Fruit fly (Drosophila melanogaster) whole organism, embryonic: ENCODE results near the gene CG16758.

Source experiments
- ATbp ChIP-seq: fragments of 200-800 bp; sonication (Bioruptor generic); optimal IDR thresholded peaks from 2 replicates; lab custom pipeline; 2017; ENCODE audit warnings: missing biosample characterization, mild to moderate bottlenecking, missing genetic modification characterization, missing genetic modification reagents
- Aef1 ChIP-seq: fragments of 200-800 bp; sonication (Bioruptor generic); IDR thresholded peaks from 3 replicates; pipeline ENCODE4 v1.3.6; 2022; ENCODE audit warnings: missing biosample characterization, missing genetic modification characterization
- CG11247 ChIP-seq: fragments of 200-800 bp; sonication (Bioruptor generic); IDR thresholded peaks from 2 replicates; pipeline ENCODE4 v1.3.6; 2022; ENCODE audit warnings: missing biosample characterization, missing genetic modification characterization
- CG12769 ChIP-seq: fragments of 200-800 bp; sonication (Bioruptor generic); optimal IDR thresholded peaks from 2 replicates; lab custom pipeline; 2019; ENCODE audit warnings: missing biosample characterization, mild to moderate bottlenecking, missing genetic modification characterization, moderate library complexity
- CG13296 ChIP-seq: fragments of 200-800 bp; sonication (Bioruptor generic); optimal IDR thresholded peaks from 3 replicates; lab custom pipeline; 2018; ENCODE audit warnings: missing biosample characterization, mild to moderate bottlenecking, missing genetic modification characterization
- CG13424 ChIP-seq: fragments of 200-800 bp; sonication (Bioruptor generic); optimal IDR thresholded peaks from 2 replicates; lab custom pipeline; 2019; ENCODE audit warnings: missing biosample characterization, mild to moderate bottlenecking, missing genetic modification characterization, moderate library complexity
- CG14860 ChIP-seq: fragments of 200-800 bp; sonication (Bioruptor generic); IDR thresholded peaks from 3 replicates; pipeline ENCODE4 v1.3.6; 2022; ENCODE audit warnings: missing biosample characterization, missing genetic modification characterization; ENCODE audit not compliant: partially characterized antibody
- CG15269 ChIP-seq: fragments of 200-800 bp; sonication (Bioruptor generic); optimal IDR thresholded peaks from 2 replicates; lab custom pipeline; 2018; ENCODE audit warnings: missing biosample characterization, mild to moderate bottlenecking, missing genetic modification characterization, moderate library complexity
- CG15514 ChIP-seq: fragments of 200-800 bp; sonication (Bioruptor generic); optimal IDR thresholded peaks from 3 replicates; lab custom pipeline; 2017; ENCODE audit warnings: missing biosample characterization, missing genetic modification characterization, mild to moderate bottlenecking, moderate library complexity, missing genetic modification reagents
- CG17829 ChIP-seq: fragments of 200-800 bp; optimal IDR thresholded peaks from 2 replicates; lab custom pipeline; 2019; ENCODE audit warnings: missing biosample characterization, mild to moderate bottlenecking, missing genetic modification characterization, moderate library complexity
- CG17912 ChIP-seq: fragments of 200-800 bp; sonication (Bioruptor generic); optimal IDR thresholded peaks from 2 replicates; lab custom pipeline; 2018; ENCODE audit warnings: missing biosample characterization, mild to moderate bottlenecking, missing genetic modification characterization
- CG30431 ChIP-seq: fragments of 200-800 bp; sonication (Bioruptor generic); optimal IDR thresholded peaks from 2 replicates; lab custom pipeline; 2017; ENCODE audit warnings: missing biosample characterization, missing genetic modification characterization
- CG32532 ChIP-seq: fragments of 200-800 bp; sonication (Bioruptor generic); IDR thresholded peaks from 2 replicates; pipeline ENCODE4 v1.3.6; 2022; ENCODE audit warnings: missing biosample characterization, missing genetic modification characterization
- CG32767 ChIP-seq: fragments of 200-800 bp; sonication (Bioruptor generic); IDR thresholded peaks from 2 replicates; pipeline ENCODE4 v1.3.6; 2022; ENCODE audit warnings: missing biosample characterization, missing genetic modification characterization
- CG32772 ChIP-seq: fragments of 200-800 bp; sonication (Bioruptor generic); IDR thresholded peaks from 2 replicates; pipeline ENCODE4 v1.3.6; 2022; ENCODE audit warnings: missing biosample characterization, missing genetic modification characterization
- CG3847 ChIP-seq: fragments of 200-800 bp; sonication (Bioruptor generic); IDR thresholded peaks from 2 replicates; pipeline ENCODE4 v1.3.6; 2022; ENCODE audit warnings: missing biosample characterization, missing genetic modification characterization
- CG4404 ChIP-seq: fragments of 200-800 bp; sonication (Bioruptor generic); IDR thresholded peaks from 2 replicates; pipeline ENCODE4 v1.3.6; 2022; ENCODE audit warnings: missing biosample characterization, missing genetic modification characterization
- CG8089 ChIP-seq: fragments of 200-800 bp; sonication (Bioruptor generic); optimal IDR thresholded peaks from 3 replicates; lab custom pipeline; 2016; ENCODE audit warnings: missing biosample characterization, missing genetic modification characterization
- CG8290 ChIP-seq, 3 experiments: fragments of 200-800 bp; sonication (Bioruptor generic); optimal IDR thresholded peaks; 2 replicates each; lab custom pipeline; 2016 to 2019; ENCODE audit warnings: missing biosample characterization in 3 of 3, missing genetic modification characterization in 3 of 3, mild to moderate bottlenecking in 2 of 3, moderate library complexity in 1 of 3
- CG8388 ChIP-seq: fragments of 200-800 bp; sonication (Bioruptor generic); optimal IDR thresholded peaks from 2 replicates; lab custom pipeline; 2019; ENCODE audit warnings: missing biosample characterization, mild to moderate bottlenecking, missing genetic modification characterization, moderate library complexity
- CG9609 ChIP-seq: fragments of 200-800 bp; sonication (Bioruptor generic); optimal IDR thresholded peaks from 3 replicates; lab custom pipeline; 2016; ENCODE audit warnings: missing biosample characterization, missing genetic modification characterization
- CG9727 ChIP-seq: fragments of 200-800 bp; sonication (Bioruptor generic); optimal IDR thresholded peaks from 3 replicates; lab custom pipeline; 2017; ENCODE audit warnings: missing biosample characterization, mild to moderate bottlenecking, missing genetic modification characterization
- D ChIP-seq, 2 experiments: fragments of 200-800 bp in 1 of 2; fragments of >200 bp in 1 of 2; sonication (Bioruptor generic) in 1 of 2; optimal IDR thresholded peaks; 2 replicates in 1 of 2; 3 replicates in 1 of 2; lab custom pipeline; 2017; ENCODE audit warnings: mild to moderate bottlenecking in 1 of 2, missing biosample characterization in 1 of 2, missing genetic modification characterization in 1 of 2, missing genetic modification reagents in 1 of 2
- D19A ChIP-seq: fragments of 200-800 bp; optimal IDR thresholded peaks from 3 replicates; lab custom pipeline; 2019; ENCODE audit warnings: missing biosample characterization, mild to moderate bottlenecking, missing genetic modification characterization, moderate library complexity
- Hmx ChIP-seq: fragments of 200-800 bp; sonication (Bioruptor generic); optimal IDR thresholded peaks from 2 replicates; lab custom pipeline; 2016; ENCODE audit warnings: missing biosample characterization, missing genetic modification characterization
- Nf-YB ChIP-seq: fragments of 200-800 bp; sonication (Bioruptor generic); optimal IDR thresholded peaks from 3 replicates; lab custom pipeline; 2019; ENCODE audit warnings: missing biosample characterization, mild to moderate bottlenecking, missing genetic modification characterization, moderate library complexity
- Six4 ChIP-seq: fragments of 200-800 bp; sonication (Bioruptor generic); optimal IDR thresholded peaks from 2 replicates; lab custom pipeline; 2016; ENCODE audit warnings: missing biosample characterization, missing genetic modification characterization
- Ssrp ChIP-seq: fragments of 200-800 bp; sonication (Bioruptor generic); optimal IDR thresholded peaks from 2 replicates; lab custom pipeline; 2018; ENCODE audit warnings: missing biosample characterization, mild to moderate bottlenecking, missing genetic modification characterization, moderate library complexity
- ase ChIP-seq: fragments of 200-800 bp; sonication (Bioruptor generic); IDR thresholded peaks from 3 replicates; pipeline ENCODE4 v1.3.6; 2022; ENCODE audit warnings: missing biosample characterization, missing genetic modification characterization
- ash1 ChIP-seq: fragments of 200-800 bp; sonication (Bioruptor generic); optimal IDR thresholded peaks from 2 replicates; lab custom pipeline; 2018; ENCODE audit warnings: missing biosample characterization, mild to moderate bottlenecking, missing genetic modification characterization
- crol ChIP-seq: fragments of 200-800 bp; sonication (Bioruptor generic); IDR thresholded peaks from 2 replicates; pipeline ENCODE4 v1.3.6; 2022; ENCODE audit warnings: missing biosample characterization, missing genetic modification characterization
- dmrt99B ChIP-seq: fragments of 200-800 bp; sonication (Bioruptor generic); optimal IDR thresholded peaks from 2 replicates; lab custom pipeline; 2018; ENCODE audit warnings: missing biosample characterization, mild to moderate bottlenecking, missing genetic modification characterization, moderate library complexity
- fd96Cb ChIP-seq: fragments of 200-800 bp; sonication (Bioruptor generic); optimal IDR thresholded peaks from 2 replicates; lab custom pipeline; 2018; ENCODE audit warnings: missing biosample characterization, mild to moderate bottlenecking, missing genetic modification characterization, moderate library complexity
- grn ChIP-seq: fragments of 200-800 bp; sonication (Bioruptor generic); optimal IDR thresholded peaks from 3 replicates; lab custom pipeline; 2017; ENCODE audit warnings: missing biosample characterization, missing genetic modification characterization
- gsb-n ChIP-seq: fragments of 200-800 bp; sonication (Bioruptor generic); optimal IDR thresholded peaks from 3 replicates; lab custom pipeline; 2018; ENCODE audit warnings: missing biosample characterization, mild to moderate bottlenecking, missing genetic modification characterization
- h ChIP-seq: fragments of >200 bp; optimal IDR thresholded peaks from 2 replicates; lab custom pipeline; 2017
- inv ChIP-seq: fragments of 200-800 bp; sonication (Bioruptor generic); IDR thresholded peaks from 2 replicates; pipeline ENCODE4 v1.3.6; 2022; ENCODE audit warnings: missing biosample characterization, missing genetic modification characterization; ENCODE audit not compliant: partially characterized antibody
- lbe ChIP-seq: fragments of 200-800 bp; sonication (Bioruptor generic); optimal IDR thresholded peaks from 2 replicates; lab custom pipeline; 2016; ENCODE audit warnings: missing biosample characterization, mild to moderate bottlenecking, missing genetic modification characterization
- lola ChIP-seq, 3 experiments: fragments of >200 bp in 2 of 3; fragments of 200-800 bp in 1 of 3; sonication (Bioruptor generic) in 1 of 3; optimal IDR thresholded peaks; 2 replicates each; lab custom pipeline; 2017 to 2019; ENCODE audit warnings: missing biosample characterization in 3 of 3, missing genetic modification characterization in 3 of 3, mild to moderate bottlenecking in 1 of 3, moderate library complexity in 1 of 3
- nom ChIP-seq: fragments of 200-800 bp; sonication (Bioruptor generic); optimal IDR thresholded peaks from 2 replicates; lab custom pipeline; 2017; ENCODE audit warnings: missing biosample characterization, missing genetic modification characterization, mild to moderate bottlenecking, moderate library complexity, missing genetic modification reagents
- otp ChIP-seq: fragments of 200-800 bp; sonication (Bioruptor generic); IDR thresholded peaks from 3 replicates; pipeline ENCODE4, ENCODE4 v1.3.6; 2022; ENCODE audit warnings: missing biosample characterization, missing genetic modification characterization
- phol ChIP-seq: fragments of 200-800 bp; sonication (Bioruptor generic); optimal IDR thresholded peaks from 3 replicates; lab custom pipeline; 2018; ENCODE audit warnings: missing biosample characterization, mild to moderate bottlenecking, missing genetic modification characterization, moderate library complexity
- run ChIP-seq: fragments of 200-800 bp; sonication (Bioruptor generic); optimal IDR thresholded peaks from 3 replicates; lab custom pipeline; 2018; ENCODE audit warnings: missing biosample characterization, mild to moderate bottlenecking, missing genetic modification characterization
- scrt ChIP-seq: fragments of 200-800 bp; sonication (Bioruptor generic); optimal IDR thresholded peaks from 2 replicates; lab custom pipeline; 2018; ENCODE audit warnings: missing biosample characterization, mild to moderate bottlenecking, missing genetic modification characterization, moderate library complexity
- sens-2 ChIP-seq: fragments of 200-800 bp; sonication (Bioruptor generic); IDR thresholded peaks from 2 replicates; pipeline ENCODE4 v1.3.6; 2022; ENCODE audit warnings: missing biosample characterization, missing genetic modification characterization
- slp2 ChIP-seq: fragments of 200-800 bp; sonication (Bioruptor generic); optimal IDR thresholded peaks from 2 replicates; lab custom pipeline; 2016; ENCODE audit warnings: missing biosample characterization, missing genetic modification characterization
- tgo ChIP-seq: fragments of 200-800 bp; sonication (Bioruptor generic); IDR thresholded peaks from 3 replicates; pipeline ENCODE4 v1.3.6; 2022; ENCODE audit warnings: missing biosample characterization, missing genetic modification characterization
- trem ChIP-seq: fragments of 200-800 bp; optimal IDR thresholded peaks from 3 replicates; lab custom pipeline; 2019; ENCODE audit warnings: missing biosample characterization, mild to moderate bottlenecking, missing genetic modification characterization, moderate library complexity
- zfh2 ChIP-seq: fragments of 200-800 bp; sonication (Bioruptor generic); optimal IDR thresholded peaks from 2 replicates; lab custom pipeline; 2016; ENCODE audit warnings: missing biosample characterization, missing genetic modification characterization

Gene CG16758

DNA sequence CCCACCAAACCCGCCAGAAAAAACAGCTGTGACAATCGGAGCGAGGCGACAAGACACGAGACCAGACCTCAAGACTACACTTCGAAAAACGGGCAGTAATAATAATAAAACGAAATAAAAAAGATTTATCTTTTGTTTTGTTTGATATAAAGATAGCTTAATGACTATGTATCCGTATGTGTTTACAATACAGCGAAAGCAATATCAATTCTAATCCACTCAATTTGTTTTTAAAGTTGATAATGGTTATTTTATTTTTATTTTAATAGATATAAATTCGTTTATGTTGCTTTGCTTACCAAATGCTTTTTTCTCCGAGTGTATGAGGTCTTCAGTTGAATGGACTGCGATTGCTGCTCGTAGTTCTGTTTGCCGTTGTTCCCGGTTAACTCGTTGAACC is 24.2 kb downstream of the CG16758 start (continued):
- TF ChIP-seq lola (GFP tag; optimal IDR thresholded peaks at IDR 0.05; lab: Kevin White, UChicago) = peak in 1 of 3 experiments; percentile 55
- no peak for TF ChIP-seq h (lab: Kevin White, UChicago)
- peak; percentile 33 for TF ChIP-seq ATbp
- 0 out of 2 replicates have a peak, but pooled peaks have one; percentile 20 for TF ChIP-seq CG4404 (GFP tag; lab: Robert Waterston, UW)
- peak; percentile 19 for TF ChIP-seq CG15514
- no peak for TF ChIP-seq Hmx (GFP tag; lab: Kevin White, UChicago)
- no peak for TF ChIP-seq CG14860 (GFP tag; lab: Robert Waterston, UW)
- peak; percentile 51 for TF ChIP-seq CG8290 (GFP tag; optimal IDR thresholded peaks at IDR 0.05; lab: Kevin White, UChicago)
- TF ChIP-seq CG8290 (tag; optimal IDR thresholded peaks at IDR 0.05; lab: Kevin White, UChicago) = no peak
- TF ChIP-seq D (optimal IDR thresholded peaks at IDR 0.05; lab: Kevin White, UChicago) = no peak
- peak; percentile 48 for TF ChIP-seq D (GFP tag; optimal IDR thresholded peaks at IDR 0.05; lab: Kevin White, UChicago)
- peak; percentile 67 for TF ChIP-seq dmrt99B (tag; lab: Kevin White, UChicago)
- peak; percentile 48 for TF ChIP-seq CG13424 (tag; lab: Kevin White, UChicago)
- TF ChIP-seq gsb-n (tag; lab: Kevin White, UChicago) = peak; percentile 42
- peak; percentile 62 for TF ChIP-seq CG8388
- peak; percentile 61 for TF ChIP-seq lbe (GFP tag; lab: Kevin White, UChicago)
- TF ChIP-seq CG17912 (GFP tag; lab: Kevin White, UChicago) = no peak
- peak; percentile 24 for TF ChIP-seq Ssrp
- TF ChIP-seq tgo (GFP tag; lab: Robert Waterston, UW) = 0 out of 3 replicates have a peak, but pooled peaks have one; percentile 22
- peak; percentile 62 for TF ChIP-seq D19A (tag; lab: Kevin White, UChicago)
- peak; percentile 62 for TF ChIP-seq CG9727 (GFP tag; lab: Kevin White, UChicago)
- peak; percentile 70 for TF ChIP-seq fd96Cb (tag; lab: Kevin White, UChicago)
- TF ChIP-seq CG11247 = no peak
- no peak for TF ChIP-seq Nf-YB (GFP tag; lab: Kevin White, UChicago)
- TF ChIP-seq Six4 (GFP tag; lab: Kevin White, UChicago) = peak; percentile 2
- no peak for TF ChIP-seq otp (GFP tag; lab: Robert Waterston, UW)
- no peak for TF ChIP-seq slp2 (GFP tag; lab: Kevin White, UChicago)
- peak; percentile 40 for TF ChIP-seq CG17829 (tag; lab: Kevin White, UChicago)
- peak; percentile 60 for TF ChIP-seq trem (tag; lab: Kevin White, UChicago)
- TF ChIP-seq crol (GFP tag; lab: Robert Waterston, UW) = no peak
- no peak for TF ChIP-seq sens-2 (GFP tag; lab: Robert Waterston, UW)
- TF ChIP-seq CG12769 (tag; lab: Kevin White, UChicago) = peak; percentile 18
- peak; percentile 24 for TF ChIP-seq CG15269 (tag; lab: Kevin White, UChicago)
- TF ChIP-seq CG32532 = peak; percentile 24; the same call in 1 of the 2 replicates
- TF ChIP-seq grn = no peak
- TF ChIP-seq CG3847 = no peak
- peak; percentile 16 for TF ChIP-seq CG13296 (GFP tag; lab: Kevin White, UChicago)
- TF ChIP-seq ase (GFP tag; lab: Robert Waterston, UW) = peak; percentile 22; the same call in 1 of the 3 replicates
- TF ChIP-seq phol (tag; lab: Kevin White, UChicago) = peak; percentile 76
- no peak for TF ChIP-seq inv (GFP tag; lab: Robert Waterston, UW)
- peak; percentile 12 for TF ChIP-seq scrt
- TF ChIP-seq CG32767 (GFP tag; lab: Robert Waterston, UW) = no peak
- no peak for TF ChIP-seq ash1
- no peak for TF ChIP-seq Aef1 (GFP tag; lab: Robert Waterston, UW)
- TF ChIP-seq CG30431 = no peak
- TF ChIP-seq run (tag; lab: Kevin White, UChicago) = no peak
- no peak for TF ChIP-seq zfh2 (GFP tag; lab: Kevin White, UChicago)
- peak; percentile 17 for TF ChIP-seq CG8089
- no peak for TF ChIP-seq CG32772
- peak; percentile 93 for TF ChIP-seq nom (GFP tag; lab: Kevin White, UChicago)
- peak; percentile 14 for TF ChIP-seq CG9609 (GFP tag; lab: Kevin White, UChicago)
